Worm (Caenorhabditis elegans): ENCODE measurements around the gene srbc-71.
A peak's percentile ranks its signal among the peaks of the same experiment; 100 is the strongest.

srbc-71 gene

ce11 chrIV:4254989-4255582, 29.3 kb upstream of the srbc-71 start:
- TF ChIP-seq skn-1 (tag; optimal IDR thresholded peaks at IDR 0.05) (no peak), unc-62 (GFP tag; optimal IDR thresholded peaks at IDR 0.05) (no peak), lsy-12 (tag; optimal IDR thresholded peaks at IDR 0.05) (no peak), mml-1 (tag; optimal IDR thresholded peaks at IDR 0.05) (no peak), ceh-28 (tag; optimal IDR thresholded peaks at IDR 0.05) (no peak), nhr-12 (tag; optimal IDR thresholded peaks at IDR 0.05) (no peak), ama-1 (optimal IDR thresholded peaks at IDR 0.05) (no peak), nhr-28 (tag; optimal IDR thresholded peaks at IDR 0.05) (no peak), fkh-10 (GFP tag; optimal IDR thresholded peaks at IDR 0.05) (no peak), nhr-77 (tag; optimal IDR thresholded peaks at IDR 0.05) (no peak), nhr-25 (tag; optimal IDR thresholded peaks at IDR 0.05) (no peak), zag-1 (tag; optimal IDR thresholded peaks at IDR 0.05) (no peak), lin-15B (tag; optimal IDR thresholded peaks at IDR 0.05) (no peak), pha-4 (tag; optimal IDR thresholded peaks at IDR 0.05) (no peak), snpc-4 (tag; optimal IDR thresholded peaks at IDR 0.05) (no peak), nhr-43 (tag; optimal IDR thresholded peaks at IDR 0.05; ENCODE audit: poor library complexity, severe bottlenecking) (no peak), fos-1 (tag; optimal IDR thresholded peaks at IDR 0.05) (no peak), mdl-1 (tag; optimal IDR thresholded peaks at IDR 0.05) (no peak)

DNA sequence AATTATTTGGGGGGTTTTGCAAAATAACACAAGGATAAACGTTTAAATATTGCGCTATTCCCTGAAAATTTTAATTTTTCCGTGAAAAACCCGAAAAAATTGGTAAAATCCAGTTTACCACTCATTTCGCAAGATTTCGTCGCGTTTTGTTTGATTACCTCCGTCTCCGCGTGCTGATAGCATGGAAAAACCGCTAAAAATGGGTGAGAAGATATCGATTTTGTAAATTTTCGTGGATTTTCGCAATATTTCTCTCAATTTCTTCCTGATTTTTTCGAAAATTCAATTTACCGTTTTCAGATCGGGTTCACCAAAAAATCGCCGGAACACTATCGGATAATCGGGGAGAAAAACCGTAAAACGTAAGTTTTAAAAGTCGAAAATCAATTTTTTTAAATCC, 22.0 kb upstream of the srbc-71 start, which contains the start of gene ama-1:
Gene ama-1, plus strand, starts transcription at position 301 of the 400 bp plus-strand sequence.
- no peak for TF ChIP-seq ztf-4 (tag; optimal IDR thresholded peaks at IDR 0.05)
- TF ChIP-seq ceh-82 (tag; optimal IDR thresholded peaks at IDR 0.05): no peak
- no peak for TF ChIP-seq egl-27 (tag; optimal IDR thresholded peaks at IDR 0.05)
- no peak for TF ChIP-seq pqm-1 (tag; optimal IDR thresholded peaks at IDR 0.05)
- no peak for TF ChIP-seq nhr-12 (tag; optimal IDR thresholded peaks at IDR 0.05)
- TF ChIP-seq aly-2 (tag; optimal IDR thresholded peaks at IDR 0.05): no peak
- TF ChIP-seq nhr-25 (tag; optimal IDR thresholded peaks at IDR 0.05): no peak

DNA sequence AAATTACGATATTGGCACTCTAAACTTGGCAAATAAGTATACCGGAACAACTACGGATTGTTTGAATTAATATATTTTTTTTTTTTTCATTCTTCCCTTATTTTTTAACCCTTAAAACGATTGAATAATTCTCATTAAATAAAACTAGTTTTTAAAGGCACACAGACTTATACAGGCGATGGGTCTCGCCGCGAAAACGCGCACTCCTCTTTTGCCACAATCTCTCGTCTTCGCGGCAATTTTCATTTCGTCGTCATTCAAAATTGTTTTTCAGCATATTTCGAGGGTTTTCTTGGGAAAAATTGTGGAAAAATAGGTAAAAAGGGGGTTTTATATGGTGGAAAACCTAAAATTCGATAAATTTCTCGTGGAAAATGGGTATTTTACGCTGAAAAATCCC, 21.6 kb upstream of the srbc-71 start:
- TF ChIP-seq lin-15B (tag; optimal IDR thresholded peaks at IDR 0.05) (peak; percentile 55), aly-2 (tag; optimal IDR thresholded peaks at IDR 0.05) (no peak), fkh-2 (tag; optimal IDR thresholded peaks at IDR 0.05) (no peak), daf-12 (tag; optimal IDR thresholded peaks at IDR 0.05) (no peak), hmg-11 (tag; optimal IDR thresholded peaks at IDR 0.05) (peak; percentile 36), egl-5 (tag; optimal IDR thresholded peaks at IDR 0.05) (peak; percentile 70), nhr-25 (tag; optimal IDR thresholded peaks at IDR 0.05) (peak; percentile 62), ceh-16 (tag; optimal IDR thresholded peaks at IDR 0.05) (no peak), nhr-23 (tag; optimal IDR thresholded peaks at IDR 0.05) (peak; percentile 58), pha-4 (tag; optimal IDR thresholded peaks at IDR 0.05) (peak; percentile 71), lin-39 (tag; optimal IDR thresholded peaks at IDR 0.05) (peak; percentile 31), mml-1 (tag; optimal IDR thresholded peaks at IDR 0.05) (no peak), ztf-11 (tag; optimal IDR thresholded peaks at IDR 0.05) (no peak), tbx-2 (tag; optimal IDR thresholded peaks at IDR 0.05) (no peak), elt-2 (tag; optimal IDR thresholded peaks at IDR 0.05) (peak; percentile 33), ceh-28 (tag; optimal IDR thresholded peaks at IDR 0.05) (no peak)

- TF ChIP-seq ceh-82 (tag; optimal IDR thresholded peaks at IDR 0.05) (no peak), R02D3.7 (tag; optimal IDR thresholded peaks at IDR 0.05) (no peak), hmg-11 (tag; optimal IDR thresholded peaks at IDR 0.05) (no peak)
Measured at ce11 chrIV:4246493-4246892, 20.7 kb upstream of the srbc-71 start, which contains the start of gene ttr-20. Gene ttr-20, plus strand, starts transcription at chrIV:4246793.

- TF ChIP-seq nhr-76 (tag; optimal IDR thresholded peaks at IDR 0.05) (no peak), R02D3.7 (tag; optimal IDR thresholded peaks at IDR 0.05) (no peak), egl-5 (tag; optimal IDR thresholded peaks at IDR 0.05) (peak; percentile 15), egl-27 (tag; optimal IDR thresholded peaks at IDR 0.05) (no peak)
Measured at ce11 chrIV:4244510-4244909, 18.8 kb upstream of the srbc-71 start, which contains the start of gene col-34. Gene col-34, minus strand, starts transcription at chrIV:4244610.

Data from whole organism, L3 larva.